Worm (Caenorhabditis elegans) whole organism, young adult: ENCODE data around the gene kdp-1.

Experiments used
- F57A8.1 ChIP-seq: fragments of 200-800 bp; sonication (Bioruptor generic); optimal IDR thresholded peaks from 2 replicates; lab custom pipeline; 2018; ENCODE audit warnings: mild to moderate bottlenecking, missing genetic modification characterization, moderate library complexity, missing compliant biosample characterization
- Y95B8A.8 ChIP-seq: fragments of 200-800 bp; sonication (Bioruptor generic); IDR thresholded peaks from 2 replicates; pipeline ENCODE4 v1.3.6; 2022; ENCODE audit warnings: missing genetic modification reagents, missing genetic modification characterization, missing compliant biosample characterization
- ama-1 ChIP-seq, 3 experiments: fragments of 150-350 bp in 1 of 3; sonication (generic microtip) in 2 of 3; optimal IDR thresholded peaks; 2 replicates each; lab custom pipeline; 2014 to 2018; ENCODE audit warnings: missing biosample characterization in 2 of 3, missing genetic modification characterization in 2 of 3, missing genetic modification reagents in 2 of 3
- ceh-27 ChIP-seq: fragments of 200-800 bp; sonication (Bioruptor generic); optimal IDR thresholded peaks from 2 replicates; lab custom pipeline; 2018; ENCODE audit warnings: mild to moderate bottlenecking, missing genetic modification characterization, moderate library complexity, missing compliant biosample characterization
- dpl-1 ChIP-seq: fragments of 150-350 bp; optimal IDR thresholded peaks from 2 replicates; lab custom pipeline; 2014; ENCODE audit warnings: missing biosample characterization, missing genetic modification reagents, missing genetic modification characterization
- efl-1 ChIP-seq: fragments of 150-350 bp; optimal IDR thresholded peaks from 2 replicates; lab custom pipeline; 2014; ENCODE audit warnings: missing biosample characterization, missing genetic modification reagents, missing genetic modification characterization
- egrh-3 ChIP-seq: fragments of 200-800 bp; sonication (Bioruptor generic); IDR thresholded peaks from 2 replicates; pipeline ENCODE4 v1.3.6; 2022; ENCODE audit warnings: missing genetic modification reagents, missing genetic modification characterization, missing compliant biosample characterization
- ets-4 ChIP-seq: fragments of 200-800 bp; sonication (Bioruptor generic); optimal IDR thresholded peaks from 2 replicates; lab custom pipeline; 2018; ENCODE audit warnings: mild to moderate bottlenecking, missing genetic modification characterization, missing compliant biosample characterization
- pbrm-1 ChIP-seq: fragments of 200-800 bp; sonication (Bioruptor generic); IDR thresholded peaks from 2 replicates; pipeline ENCODE4 v1.3.6; 2022; ENCODE audit warnings: missing genetic modification reagents, missing genetic modification characterization, missing compliant biosample characterization
- snpc-4 ChIP-seq, 5 experiments: fragments of 150-350 bp in 1 of 5; sonication (generic microtip) in 4 of 5; optimal IDR thresholded peaks; 2 replicates each; lab custom pipeline; 2014 to 2018; ENCODE audit warnings: missing genetic modification characterization in 5 of 5, missing biosample characterization in 3 of 5, antibody characterized with exemption in 2 of 5, mild to moderate bottlenecking in 2 of 5, missing compliant biosample characterization in 2 of 5, missing genotype in 2 of 5, moderate library complexity in 2 of 5, missing genetic modification reagents in 1 of 5
- unc-130 ChIP-seq: sonication (generic microtip); optimal IDR thresholded peaks from 2 replicates; lab custom pipeline; 2016; ENCODE audit warnings: missing genetic modification reagents, missing genetic modification characterization, missing compliant biosample characterization
- unc-62 ChIP-seq: fragments of 150-350 bp; optimal IDR thresholded peaks from 2 replicates; lab custom pipeline; 2014; ENCODE audit warnings: missing biosample characterization, missing genetic modification reagents, missing genetic modification characterization
- ztf-22 ChIP-seq: fragments of 200-800 bp; sonication (Bioruptor generic); optimal IDR thresholded peaks from 2 replicates; lab custom pipeline; 2018; ENCODE audit warnings: mild to moderate bottlenecking, missing genetic modification characterization, moderate library complexity, missing compliant biosample characterization

DNA sequence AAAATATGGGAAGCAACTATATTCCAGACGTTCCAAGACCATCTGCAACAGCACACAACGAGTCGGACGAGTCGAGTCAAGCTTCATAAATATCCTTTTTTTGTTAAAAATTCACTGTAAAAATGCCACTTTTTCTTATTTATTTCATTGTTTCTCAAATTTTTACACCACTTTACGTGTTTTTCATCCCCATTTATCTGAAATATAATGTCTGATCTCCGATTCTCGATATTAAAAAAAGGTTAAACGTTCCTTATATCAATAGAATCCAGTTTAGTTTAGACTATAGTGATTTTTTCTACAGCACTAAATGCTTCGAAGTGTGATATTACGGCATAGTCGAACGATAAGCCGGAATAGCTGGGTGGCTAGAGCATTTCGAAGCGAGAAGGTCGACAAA is 3.5 kb downstream of the kdp-1 start, which contains the start of gene Y67H2A.7:
- TF ChIP-seq ztf-22 (GFP tag; lab: Kevin White, UChicago) (no peak), pbrm-1 (no peak), unc-62 (no peak), snpc-4 (GFP tag; optimal IDR thresholded peaks at IDR 0.05; lab: Kevin White, UChicago) (no peak), snpc-4 (tag; optimal IDR thresholded peaks at IDR 0.05; lab: Kevin White, UChicago) (no peak), egrh-3 (GFP tag; lab: Robert Waterston, UW) (no peak), ceh-27 (GFP tag; lab: Kevin White, UChicago) (no peak), F57A8.1 (GFP tag; lab: Kevin White, UChicago) (no peak), Y95B8A.8 (no peak), dpl-1 (GFP tag; lab: Kevin White, UChicago) (no peak), unc-130 (no peak), efl-1 (GFP tag; lab: Kevin White, UChicago) (no peak), ets-4 (GFP tag; lab: Kevin White, UChicago) (no peak), ama-1 (optimal IDR thresholded peaks at IDR 0.05; lab: Kevin White, UChicago) (no peak), ama-1 (GFP tag; optimal IDR thresholded peaks at IDR 0.05; lab: Kevin White, UChicago) (no peak)
